Worm (Caenorhabditis elegans): ENCODE measurements around the gene C49C8.5.

DNA sequence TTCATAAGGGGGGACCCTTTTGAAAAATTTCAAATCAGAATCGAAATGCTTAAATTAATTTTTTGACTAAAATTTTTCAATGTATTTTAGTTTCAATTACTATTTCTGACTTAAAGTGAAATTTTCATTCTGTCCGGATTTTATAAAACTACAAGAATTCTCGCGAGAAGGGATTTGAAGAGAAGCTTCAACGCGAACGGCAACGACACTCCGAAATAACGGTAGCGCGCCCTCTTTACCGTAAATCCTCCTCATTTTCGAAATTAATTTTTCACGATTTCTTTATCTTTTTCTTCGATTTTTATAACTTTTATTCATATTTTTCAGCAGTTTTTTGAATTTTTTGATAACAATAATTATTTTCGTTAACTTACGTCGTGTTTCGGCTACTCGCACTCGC lies 12.3 kb upstream of the C49C8.5 start:
- no peak for TF ChIP-seq hlh-13 (GFP tag; optimal IDR thresholded peaks at IDR 0.05)
- TF ChIP-seq pha-4 (tag; optimal IDR thresholded peaks at IDR 0.05) = no peak

All from whole organism, late embryonic.